Worm (Caenorhabditis elegans) whole organism, young adult: ENCODE data around the gene chil-10.
A peak's percentile ranks its signal among the peaks of the same experiment; 100 is the strongest.

Experiments
- B0336.3 ChIP-seq: fragments of 200-800 bp; sonication (Bioruptor generic); IDR thresholded peaks from 2 replicates; pipeline ENCODE4 v1.3.6; 2022; ENCODE audit warnings: missing genetic modification characterization, missing compliant biosample characterization
- F33H1.4 ChIP-seq: fragments of 200-800 bp; sonication (Bioruptor generic); IDR thresholded peaks from 2 replicates; pipeline ENCODE4 v1.3.6; 2022; ENCODE audit warnings: missing genetic modification reagents, missing genetic modification characterization, missing compliant biosample characterization
- F37B4.10 ChIP-seq: fragments of 200-800 bp; sonication (Bioruptor generic); IDR thresholded peaks from 2 replicates; pipeline ENCODE4 v1.3.6; 2022; ENCODE audit warnings: missing genetic modification characterization, missing compliant biosample characterization
- F39B2.1 ChIP-seq: fragments of 200-800 bp; sonication (Bioruptor generic); IDR thresholded peaks from 2 replicates; pipeline ENCODE4 v1.3.6; 2022; ENCODE audit warnings: missing genetic modification reagents, missing genetic modification characterization, missing compliant biosample characterization
- F49E8.2 ChIP-seq: sonication (generic microtip); optimal IDR thresholded peaks from 3 replicates; lab custom pipeline; 2017; ENCODE audit warnings: missing genetic modification characterization, mild to moderate bottlenecking, missing compliant biosample characterization, antibody characterized with exemption, moderate library complexity; ENCODE audit not compliant: insufficient read depth
- F52B5.7 ChIP-seq: sonication (generic microtip); optimal IDR thresholded peaks from 2 replicates; lab custom pipeline; 2016; ENCODE audit warnings: mild to moderate bottlenecking, missing genetic modification characterization, missing compliant biosample characterization
- F55B11.4 ChIP-seq: sonication (generic microtip); optimal IDR thresholded peaks from 2 replicates; lab custom pipeline; 2016; ENCODE audit warnings: missing compliant biosample characterization, missing genetic modification characterization, borderline replicate concordance; ENCODE audit not compliant: insufficient read depth
- F57A8.1 ChIP-seq: fragments of 200-800 bp; sonication (Bioruptor generic); optimal IDR thresholded peaks from 2 replicates; lab custom pipeline; 2018; ENCODE audit warnings: mild to moderate bottlenecking, missing genetic modification characterization, moderate library complexity, missing compliant biosample characterization
- K11D2.4 ChIP-seq: fragments of 200-800 bp; sonication (Bioruptor generic); IDR thresholded peaks from 2 replicates; pipeline ENCODE4 v1.3.6; 2022; ENCODE audit warnings: missing genetic modification reagents, missing genetic modification characterization, missing compliant biosample characterization
- Y95B8A.8 ChIP-seq: fragments of 200-800 bp; sonication (Bioruptor generic); IDR thresholded peaks from 2 replicates; pipeline ENCODE4 v1.3.6; 2022; ENCODE audit warnings: missing genetic modification reagents, missing genetic modification characterization, missing compliant biosample characterization
- ZK185.1 ChIP-seq: sonication (generic microtip); optimal IDR thresholded peaks from 2 replicates; lab custom pipeline; 2016; ENCODE audit warnings: mild to moderate bottlenecking, missing genetic modification characterization, missing compliant biosample characterization; ENCODE audit not compliant: poor library complexity, severe bottlenecking
- atf-7 ChIP-seq: sonication (generic microtip); optimal IDR thresholded peaks from 2 replicates; lab custom pipeline; 2017; ENCODE audit warnings: mild to moderate bottlenecking, missing genetic modification characterization, missing compliant biosample characterization
- athp-1 ChIP-seq: sonication (generic microtip); optimal IDR thresholded peaks from 2 replicates; lab custom pipeline; 2017; ENCODE audit warnings: mild to moderate bottlenecking, missing genetic modification characterization, missing compliant biosample characterization
- attf-3 ChIP-seq: fragments of 200-800 bp; sonication (Bioruptor generic); conservative IDR thresholded peaks from 2 replicates; pipeline ENCODE4 v1.3.6; 2022; ENCODE audit warnings: missing genetic modification reagents, missing genetic modification characterization, missing compliant biosample characterization
- bed-2 ChIP-seq: fragments of 200-800 bp; sonication (Bioruptor generic); IDR thresholded peaks from 2 replicates; pipeline ENCODE4 v1.3.6; 2022; ENCODE audit warnings: missing genetic modification reagents, missing genetic modification characterization, missing compliant biosample characterization
- ceh-100 ChIP-seq: fragments of 200-800 bp; sonication (Bioruptor generic); IDR thresholded peaks from 2 replicates; pipeline ENCODE4 v1.3.6; 2022; ENCODE audit warnings: missing genetic modification reagents, missing genetic modification characterization, missing compliant biosample characterization
- dox-1 ChIP-seq: fragments of 200-800 bp; sonication (Bioruptor generic); IDR thresholded peaks from 2 replicates; pipeline ENCODE4 v1.3.6; 2022; ENCODE audit warnings: missing genetic modification reagents, missing genetic modification characterization, missing compliant biosample characterization
- dpl-1 ChIP-seq: fragments of 150-350 bp; optimal IDR thresholded peaks from 2 replicates; lab custom pipeline; 2014; ENCODE audit warnings: missing biosample characterization, missing genetic modification reagents, missing genetic modification characterization
- efl-1 ChIP-seq: fragments of 150-350 bp; optimal IDR thresholded peaks from 2 replicates; lab custom pipeline; 2014; ENCODE audit warnings: missing biosample characterization, missing genetic modification reagents, missing genetic modification characterization
- ets-4 ChIP-seq: fragments of 200-800 bp; sonication (Bioruptor generic); optimal IDR thresholded peaks from 2 replicates; lab custom pipeline; 2018; ENCODE audit warnings: mild to moderate bottlenecking, missing genetic modification characterization, missing compliant biosample characterization
- gei-17 ChIP-seq: fragments of 200-800 bp; sonication (Bioruptor generic); optimal IDR thresholded peaks from 2 replicates; lab custom pipeline; 2018; ENCODE audit warnings: mild to moderate bottlenecking, missing genetic modification characterization, missing compliant biosample characterization
- hsf-1 ChIP-seq: fragments of 200-800 bp; sonication (Bioruptor generic); IDR thresholded peaks from 2 replicates; pipeline ENCODE4 v1.3.6; 2022; ENCODE audit warnings: missing genetic modification reagents, missing genetic modification characterization, missing compliant biosample characterization
- let-607 ChIP-seq, 2 experiments: fragments of 200-800 bp in 1 of 2; sonication (Bioruptor generic) in 1 of 2; sonication (generic microtip) in 1 of 2; optimal IDR thresholded peaks; 2 replicates each; lab custom pipeline; 2016 to 2018; ENCODE audit warnings: mild to moderate bottlenecking in 2 of 2, missing compliant biosample characterization in 2 of 2, missing genetic modification characterization in 2 of 2, moderate library complexity in 2 of 2, missing genotype in 1 of 2
- lin-40 ChIP-seq: sonication (generic microtip); optimal IDR thresholded peaks from 2 replicates; lab custom pipeline; 2016; ENCODE audit warnings: missing genetic modification characterization, mild to moderate bottlenecking, missing compliant biosample characterization, missing genotype, missing genetic modification reagents
- lin-54 ChIP-seq: fragments of 200-800 bp; sonication (Bioruptor generic); optimal IDR thresholded peaks from 2 replicates; lab custom pipeline; 2018; ENCODE audit warnings: mild to moderate bottlenecking, missing genetic modification characterization, missing compliant biosample characterization
- nfya-1 ChIP-seq: sonication (generic microtip); optimal IDR thresholded peaks from 2 replicates; lab custom pipeline; 2017; ENCODE audit warnings: antibody characterized with exemption, missing compliant biosample characterization, missing genetic modification characterization, borderline replicate concordance; ENCODE audit not compliant: insufficient read depth
- nfyb-1 ChIP-seq: fragments of 200-800 bp; sonication (Bioruptor generic); IDR thresholded peaks from 2 replicates; pipeline ENCODE4 v1.3.6; 2022; ENCODE audit warnings: missing genetic modification reagents, missing genetic modification characterization, missing compliant biosample characterization
- nhr-120 ChIP-seq: fragments of 200-800 bp; sonication (Bioruptor generic); IDR thresholded peaks from 2 replicates; pipeline ENCODE4 v1.3.6; 2022; ENCODE audit warnings: missing genetic modification characterization, missing compliant biosample characterization
- nhr-80 ChIP-seq: sonication (generic microtip); optimal IDR thresholded peaks from 2 replicates; lab custom pipeline; 2016; ENCODE audit warnings: missing genetic modification characterization, missing compliant biosample characterization
- nhr-90 ChIP-seq: sonication (generic microtip); optimal IDR thresholded peaks from 2 replicates; lab custom pipeline; 2016; ENCODE audit warnings: missing genotype, mild to moderate bottlenecking, missing genetic modification characterization, missing compliant biosample characterization
- pha-4 ChIP-seq: fragments of 150-350 bp; sonication (generic microtip); optimal IDR thresholded peaks from 2 replicates; lab custom pipeline; 2014; ENCODE audit warnings: missing biosample characterization, missing genetic modification reagents, missing genetic modification characterization
- rec-8 ChIP-seq, 2 experiments: sonication (generic microtip); optimal IDR thresholded peaks; 2 replicates each; lab custom pipeline; 2016; ENCODE audit warnings: mild to moderate bottlenecking in 2 of 2, missing genetic modification characterization in 2 of 2, missing genetic modification reagents in 2 of 2, missing genotype in 2 of 2, missing biosample characterization in 1 of 2, missing compliant biosample characterization in 1 of 2, moderate library complexity in 1 of 2
- repo-1 ChIP-seq: sonication (generic microtip); optimal IDR thresholded peaks from 2 replicates; lab custom pipeline; 2017; ENCODE audit warnings: mild to moderate bottlenecking, missing genetic modification characterization, missing compliant biosample characterization
- snpc-3.4 ChIP-seq: sonication (generic microtip); optimal IDR thresholded peaks from 2 replicates; lab custom pipeline; 2017; ENCODE audit warnings: missing genetic modification characterization, mild to moderate bottlenecking, missing compliant biosample characterization, antibody characterized with exemption, moderate library complexity, missing genotype, missing genetic modification reagents
- snpc-4 ChIP-seq, 5 experiments: fragments of 150-350 bp in 1 of 5; sonication (generic microtip) in 4 of 5; optimal IDR thresholded peaks; 2 replicates each; lab custom pipeline; 2014 to 2018; ENCODE audit warnings: missing genetic modification characterization in 5 of 5, missing biosample characterization in 3 of 5, antibody characterized with exemption in 2 of 5, mild to moderate bottlenecking in 2 of 5, missing compliant biosample characterization in 2 of 5, missing genotype in 2 of 5, moderate library complexity in 2 of 5, missing genetic modification reagents in 1 of 5
- tbp1 ChIP-seq: fragments of 200-800 bp; sonication (Bioruptor generic); optimal IDR thresholded peaks from 2 replicates; lab custom pipeline; 2018; ENCODE audit warnings: mild to moderate bottlenecking, missing genetic modification characterization, missing compliant biosample characterization
- tlf-1 ChIP-seq: fragments of 200-800 bp; sonication (Bioruptor generic); optimal IDR thresholded peaks from 2 replicates; lab custom pipeline; 2018; ENCODE audit warnings: mild to moderate bottlenecking, missing genetic modification characterization, missing compliant biosample characterization
- unc-130 ChIP-seq: sonication (generic microtip); optimal IDR thresholded peaks from 2 replicates; lab custom pipeline; 2016; ENCODE audit warnings: missing genetic modification reagents, missing genetic modification characterization, missing compliant biosample characterization
- unc-62 ChIP-seq: fragments of 150-350 bp; optimal IDR thresholded peaks from 2 replicates; lab custom pipeline; 2014; ENCODE audit warnings: missing biosample characterization, missing genetic modification reagents, missing genetic modification characterization
- ztf-22 ChIP-seq: fragments of 200-800 bp; sonication (Bioruptor generic); optimal IDR thresholded peaks from 2 replicates; lab custom pipeline; 2018; ENCODE audit warnings: mild to moderate bottlenecking, missing genetic modification characterization, moderate library complexity, missing compliant biosample characterization
- ztf-26 ChIP-seq: sonication (generic microtip); optimal IDR thresholded peaks from 2 replicates; lab custom pipeline; 2017; ENCODE audit warnings: missing genetic modification characterization, missing compliant biosample characterization

chil-10 gene

ce11 chrX:975236-975535, 17.5 kb downstream of the chil-10 start:
- TF ChIP-seq gei-17 (GFP tag; lab: Kevin White, UChicago) (no peak), nfya-1 (tag; lab: Kevin White, UChicago) (no peak), efl-1 (GFP tag; lab: Kevin White, UChicago) (no peak), ZK185.1 (no peak), F52B5.7 (tag; lab: Kevin White, UChicago) (no peak), tlf-1 (GFP tag; lab: Kevin White, UChicago) (no peak), snpc-4 (GFP tag; optimal IDR thresholded peaks at IDR 0.05; lab: Kevin White, UChicago) (no peak), snpc-4 (tag; optimal IDR thresholded peaks at IDR 0.05; lab: Kevin White, UChicago) (peak in 2 of 4 experiments; percentile 62 to 72), dpl-1 (GFP tag; lab: Kevin White, UChicago) (no peak)

DNA sequence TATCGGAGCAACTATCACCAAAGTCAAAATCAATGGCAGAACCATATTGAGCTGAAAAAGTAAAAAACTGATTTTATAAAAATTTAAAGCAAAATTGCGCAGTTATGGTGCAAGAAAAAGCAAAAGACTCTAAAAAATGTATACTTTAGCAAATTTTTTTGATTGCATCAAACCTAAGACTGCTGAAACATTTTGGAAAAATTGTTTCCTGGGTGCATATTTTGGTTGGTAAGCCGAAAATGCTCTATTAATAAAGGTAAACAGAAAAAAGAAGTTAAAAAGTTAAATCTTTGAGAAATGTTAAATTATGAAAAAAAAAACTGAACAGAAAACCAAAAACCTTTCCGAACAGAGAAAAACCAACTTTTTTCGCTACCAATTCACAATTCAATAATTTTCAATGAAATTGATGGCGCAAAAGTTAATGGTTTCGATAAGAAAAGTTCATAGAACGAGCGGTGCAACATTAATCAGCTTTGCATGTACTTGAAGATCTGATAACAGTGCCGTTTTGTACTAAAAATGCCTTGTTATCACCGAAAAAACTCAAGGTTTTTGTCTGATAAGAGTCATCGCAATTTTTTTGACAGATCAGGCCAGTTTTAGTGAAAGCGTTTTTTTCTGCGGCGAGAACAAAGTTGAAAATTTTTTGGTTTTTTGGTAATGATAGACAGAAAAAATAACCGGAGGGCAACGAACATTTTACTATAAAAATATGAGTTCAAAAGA, 20.4 kb downstream of the chil-10 start, which contains the start of gene abhd-3.2:
abhd-3.2 (minus strand) TSS at position 51 of the 729 bp plus-strand sequence.
- TF ChIP-seq snpc-4 (GFP tag; optimal IDR thresholded peaks at IDR 0.05; lab: Kevin White, UChicago) = no peak
- TF ChIP-seq snpc-4 (tag; optimal IDR thresholded peaks at IDR 0.05; lab: Kevin White, UChicago) = no peak
- no peak for TF ChIP-seq lin-54
- TF ChIP-seq atf-7 = peak; percentile 63
- peak; percentile 12 for TF ChIP-seq tbp1 (GFP tag; lab: Kevin White, UChicago)
- TF ChIP-seq athp-1 (tag; lab: Kevin White, UChicago) = no peak
- TF ChIP-seq rec-8 (tag; optimal IDR thresholded peaks at IDR 0.05; lab: Kevin White, UChicago) = no peak
- TF ChIP-seq bed-2 (GFP tag; lab: Robert Waterston, UW) = no peak
- TF ChIP-seq repo-1 (tag; lab: Kevin White, UChicago) = no peak
- TF ChIP-seq unc-130 (GFP tag; lab: Kevin White, UChicago) = no peak
- no peak for TF ChIP-seq Y95B8A.8 (GFP tag; lab: Robert Waterston, UW)
- no peak for TF ChIP-seq attf-3 (GFP tag; lab: Robert Waterston, UW)
- no peak for TF ChIP-seq F55B11.4 (tag; lab: Kevin White, UChicago)
- TF ChIP-seq F37B4.10 (GFP tag; lab: Robert Waterston, UW) = no peak
- peak; percentile 81 for TF ChIP-seq pha-4 (tag; lab: Kevin White, UChicago)
- no peak for TF ChIP-seq ceh-100 (GFP tag; lab: Robert Waterston, UW)
- TF ChIP-seq F57A8.1 (GFP tag; lab: Kevin White, UChicago) = no peak
- peak; percentile 44; the same call in 1 of the 2 replicates for TF ChIP-seq B0336.3
- no peak for TF ChIP-seq nfyb-1
- peak; percentile 98 for TF ChIP-seq nhr-80 (tag; lab: Kevin White, UChicago)
- no peak for TF ChIP-seq F39B2.1 (GFP tag; lab: Robert Waterston, UW)
- TF ChIP-seq ztf-26 = peak; percentile 19
- TF ChIP-seq ets-4 (GFP tag; lab: Kevin White, UChicago) = peak; percentile 82
- TF ChIP-seq tlf-1 (GFP tag; lab: Kevin White, UChicago) = peak; percentile 44
- TF ChIP-seq dox-1 (GFP tag; lab: Robert Waterston, UW) = peak; percentile 62
- TF ChIP-seq lin-40 (tag; lab: Kevin White, UChicago) = peak; percentile 71
- no peak for TF ChIP-seq hsf-1 (GFP tag; lab: Robert Waterston, UW)
- peak; percentile 88 for TF ChIP-seq ztf-22 (GFP tag; lab: Kevin White, UChicago)
- no peak for TF ChIP-seq ZK185.1
- peak; percentile 66 for TF ChIP-seq unc-62 (GFP tag; lab: Kevin White, UChicago)
- TF ChIP-seq snpc-3.4 (tag; lab: Kevin White, UChicago) = no peak
- TF ChIP-seq nhr-90 (tag; lab: Kevin White, UChicago) = no peak
- TF ChIP-seq F33H1.4 = no peak
- TF ChIP-seq F49E8.2 = no peak
- peak; percentile 2 to 45 for TF ChIP-seq let-607 (tag; optimal IDR thresholded peaks at IDR 0.05; lab: Kevin White, UChicago)
- no peak for TF ChIP-seq nhr-120
- no peak for TF ChIP-seq K11D2.4 (GFP tag; lab: Robert Waterston, UW)
- TF ChIP-seq, all 124 proteins: peak for 13
